Fruit fly (Drosophila melanogaster) whole organism, embryonic: ENCODE results near the gene Nep2.
A peak's percentile ranks its signal among the peaks of the same experiment; 100 is the strongest.

Experiments
- BtbVII ChIP-seq: fragments of 200-800 bp; sonication (Bioruptor generic); optimal IDR thresholded peaks from 3 replicates; lab custom pipeline; 2017; ENCODE audit warnings: missing biosample characterization, mild to moderate bottlenecking, missing genetic modification characterization
- C15 ChIP-seq: fragments of 200-800 bp; sonication (Bioruptor generic); IDR thresholded peaks from 3 replicates; pipeline ENCODE4 v1.3.6; 2022; ENCODE audit warnings: missing biosample characterization, missing genetic modification characterization
- CG10321 ChIP-seq: fragments of 200-800 bp; sonication (Bioruptor generic); IDR thresholded peaks from 2 replicates; pipeline ENCODE4 v1.3.6; 2022; ENCODE audit warnings: missing biosample characterization, missing genetic modification characterization
- CG11247 ChIP-seq: fragments of 200-800 bp; sonication (Bioruptor generic); IDR thresholded peaks from 2 replicates; pipeline ENCODE4 v1.3.6; 2022; ENCODE audit warnings: missing biosample characterization, missing genetic modification characterization
- CG11398 ChIP-seq: fragments of 200-800 bp; sonication (Bioruptor generic); optimal IDR thresholded peaks from 2 replicates; lab custom pipeline; 2016; ENCODE audit warnings: missing biosample characterization, missing genetic modification characterization
- CG11695 ChIP-seq: fragments of 200-800 bp; sonication (Bioruptor generic); IDR thresholded peaks from 3 replicates; pipeline ENCODE4 v1.3.6; 2022; ENCODE audit warnings: missing biosample characterization, missing genetic modification characterization
- CG13775 ChIP-seq: fragments of 200-800 bp; sonication (Bioruptor generic); optimal IDR thresholded peaks from 3 replicates; lab custom pipeline; 2017; ENCODE audit warnings: missing biosample characterization, mild to moderate bottlenecking, missing genetic modification characterization
- CG15479 ChIP-seq: fragments of 200-800 bp; sonication (Bioruptor generic); optimal IDR thresholded peaks from 3 replicates; lab custom pipeline; 2019; ENCODE audit warnings: missing biosample characterization, mild to moderate bottlenecking, missing genetic modification characterization, moderate library complexity
- CG1832 ChIP-seq: fragments of 200-800 bp; sonication (Bioruptor generic); optimal IDR thresholded peaks from 2 replicates; lab custom pipeline; 2017; ENCODE audit warnings: missing biosample characterization, mild to moderate bottlenecking, missing genetic modification characterization, inconsistent platforms
- CG2116 ChIP-seq: fragments of 200-800 bp; sonication (Bioruptor generic); optimal IDR thresholded peaks from 3 replicates; lab custom pipeline; 2018; ENCODE audit warnings: missing biosample characterization, mild to moderate bottlenecking, missing genetic modification characterization
- CG3163 ChIP-seq: fragments of 200-800 bp; sonication (Bioruptor generic); optimal IDR thresholded peaks from 3 replicates; lab custom pipeline; 2016; ENCODE audit warnings: missing biosample characterization, missing genetic modification characterization
- CG32767 ChIP-seq: fragments of 200-800 bp; sonication (Bioruptor generic); IDR thresholded peaks from 2 replicates; pipeline ENCODE4 v1.3.6; 2022; ENCODE audit warnings: missing biosample characterization, missing genetic modification characterization
- CG32772 ChIP-seq: fragments of 200-800 bp; sonication (Bioruptor generic); IDR thresholded peaks from 2 replicates; pipeline ENCODE4 v1.3.6; 2022; ENCODE audit warnings: missing biosample characterization, missing genetic modification characterization
- CG3281 ChIP-seq: fragments of 200-800 bp; sonication (Bioruptor generic); optimal IDR thresholded peaks from 3 replicates; lab custom pipeline; 2017; ENCODE audit warnings: missing biosample characterization, mild to moderate bottlenecking, missing genetic modification characterization
- CG33557 ChIP-seq: fragments of 200-800 bp; sonication (Bioruptor generic); optimal IDR thresholded peaks from 2 replicates; lab custom pipeline; 2019; ENCODE audit warnings: missing biosample characterization, mild to moderate bottlenecking, missing genetic modification characterization, moderate library complexity
- CG4282 ChIP-seq: fragments of 200-800 bp; sonication (Bioruptor generic); optimal IDR thresholded peaks from 2 replicates; lab custom pipeline; 2016; ENCODE audit warnings: missing biosample characterization, missing genetic modification characterization
- CG4404 ChIP-seq: fragments of 200-800 bp; sonication (Bioruptor generic); IDR thresholded peaks from 2 replicates; pipeline ENCODE4 v1.3.6; 2022; ENCODE audit warnings: missing biosample characterization, missing genetic modification characterization
- CG4730 ChIP-seq: fragments of 200-800 bp; sonication (Bioruptor generic); IDR thresholded peaks from 2 replicates; pipeline ENCODE4 v1.3.6; 2022; ENCODE audit warnings: missing biosample characterization, missing genetic modification characterization
- CG5953 ChIP-seq: fragments of 200-800 bp; sonication (Bioruptor generic); IDR thresholded peaks from 2 replicates; pipeline ENCODE4 v1.3.6; 2022; ENCODE audit warnings: missing biosample characterization, missing genetic modification characterization
- CG6175 ChIP-seq: fragments of 200-800 bp; sonication (Bioruptor generic); IDR thresholded peaks from 3 replicates; pipeline ENCODE4 v1.3.6; 2022; ENCODE audit warnings: missing biosample characterization, missing genetic modification characterization
- CG8924 ChIP-seq: fragments of 200-800 bp; optimal IDR thresholded peaks from 3 replicates; lab custom pipeline; 2019; ENCODE audit warnings: missing biosample characterization, mild to moderate bottlenecking, missing genetic modification characterization, moderate library complexity
- CTCF ChIP-seq: fragments of 200-800 bp; sonication (Bioruptor generic); optimal IDR thresholded peaks from 2 replicates; lab custom pipeline; 2017; ENCODE audit warnings: missing biosample characterization, mild to moderate bottlenecking, missing genetic modification characterization, moderate library complexity
- Dip3 ChIP-seq: fragments of 200-800 bp; sonication (Bioruptor generic); optimal IDR thresholded peaks from 3 replicates; lab custom pipeline; 2016; ENCODE audit warnings: missing biosample characterization, missing genetic modification characterization
- HmgZ ChIP-seq: fragments of 200-800 bp; sonication (Bioruptor generic); optimal IDR thresholded peaks from 2 replicates; lab custom pipeline; 2018; ENCODE audit warnings: missing biosample characterization, mild to moderate bottlenecking, missing genetic modification characterization
- Hr51 ChIP-seq, 2 experiments: fragments of 200-800 bp; sonication (Bioruptor generic); optimal IDR thresholded peaks; 2 replicates in 1 of 2; 3 replicates in 1 of 2; lab custom pipeline; 2016 to 2018; ENCODE audit warnings: missing biosample characterization in 2 of 2, missing genetic modification characterization in 2 of 2, mild to moderate bottlenecking in 1 of 2, moderate library complexity in 1 of 2
- Meics ChIP-seq: fragments of 200-800 bp; sonication (Bioruptor generic); optimal IDR thresholded peaks from 2 replicates; lab custom pipeline; 2017; ENCODE audit warnings: missing biosample characterization, mild to moderate bottlenecking, missing genetic modification characterization
- Mrtf ChIP-seq: fragments of 200-800 bp; sonication (Bioruptor generic); IDR thresholded peaks from 3 replicates; pipeline ENCODE4 v1.3.6; 2022; ENCODE audit warnings: missing biosample characterization, missing genetic modification characterization
- NK7.1 ChIP-seq: fragments of 200-800 bp; sonication (Bioruptor generic); optimal IDR thresholded peaks from 3 replicates; lab custom pipeline; 2016; ENCODE audit warnings: missing biosample characterization, missing genetic modification characterization
- Ptx1 ChIP-seq: fragments of 200-800 bp; sonication (Bioruptor generic); IDR thresholded peaks from 2 replicates; pipeline ENCODE4 v1.3.6; 2022; ENCODE audit warnings: missing biosample characterization, missing genetic modification characterization
- Rfx ChIP-seq: fragments of 200-800 bp; sonication (Bioruptor generic); IDR thresholded peaks from 2 replicates; pipeline ENCODE4 v1.3.6; 2022; ENCODE audit warnings: missing biosample characterization, missing genetic modification characterization
- Vsx1 ChIP-seq: fragments of 200-800 bp; sonication (Bioruptor generic); optimal IDR thresholded peaks from 2 replicates; lab custom pipeline; 2017; ENCODE audit warnings: missing biosample characterization, mild to moderate bottlenecking, missing genetic modification characterization, missing genetic modification reagents
- ara ChIP-seq: fragments of 200-800 bp; sonication (Bioruptor generic); IDR thresholded peaks from 2 replicates; pipeline ENCODE4 v1.3.6; 2022; ENCODE audit warnings: missing biosample characterization, missing genetic modification characterization
- ase ChIP-seq: fragments of 200-800 bp; sonication (Bioruptor generic); IDR thresholded peaks from 3 replicates; pipeline ENCODE4 v1.3.6; 2022; ENCODE audit warnings: missing biosample characterization, missing genetic modification characterization
- btn ChIP-seq: fragments of 200-800 bp; sonication (Bioruptor generic); optimal IDR thresholded peaks from 2 replicates; lab custom pipeline; 2016; ENCODE audit warnings: missing biosample characterization, missing genetic modification characterization
- chinmo ChIP-seq: fragments of 200-800 bp; sonication (Bioruptor generic); IDR thresholded peaks from 4 replicates; pipeline ENCODE4 v1.3.6; 2022; ENCODE audit warnings: missing biosample characterization, missing genetic modification characterization; ENCODE audit not compliant: partially characterized antibody
- crc ChIP-seq: fragments of 200-800 bp; sonication (Bioruptor generic); optimal IDR thresholded peaks from 2 replicates; lab custom pipeline; 2016; ENCODE audit warnings: missing biosample characterization, missing genetic modification characterization
- dimm ChIP-seq: fragments of 200-800 bp; sonication (Bioruptor generic); IDR thresholded peaks from 2 replicates; pipeline ENCODE4 v1.3.6; 2022; ENCODE audit warnings: missing biosample characterization, missing genetic modification characterization
- grau ChIP-seq: fragments of 200-800 bp; optimal IDR thresholded peaks from 3 replicates; lab custom pipeline; 2019; ENCODE audit warnings: missing biosample characterization, mild to moderate bottlenecking, missing genetic modification characterization, moderate library complexity
- knrl ChIP-seq: fragments of 200-800 bp; sonication (Bioruptor generic); IDR thresholded peaks from 3 replicates; pipeline ENCODE4 v1.3.6; 2022; ENCODE audit warnings: missing biosample characterization, missing genetic modification characterization; ENCODE audit not compliant: partially characterized antibody
- nau ChIP-seq: fragments of 200-800 bp; sonication (Bioruptor generic); optimal IDR thresholded peaks from 3 replicates; lab custom pipeline; 2017; ENCODE audit warnings: missing biosample characterization, mild to moderate bottlenecking, missing genetic modification characterization, missing genetic modification reagents
- nerfin-1 ChIP-seq: fragments of 200-800 bp; sonication (Bioruptor generic); optimal IDR thresholded peaks from 3 replicates; lab custom pipeline; 2019; ENCODE audit warnings: missing biosample characterization, mild to moderate bottlenecking, missing genetic modification characterization, moderate library complexity
- nom ChIP-seq: fragments of 200-800 bp; sonication (Bioruptor generic); optimal IDR thresholded peaks from 2 replicates; lab custom pipeline; 2017; ENCODE audit warnings: missing biosample characterization, missing genetic modification characterization, mild to moderate bottlenecking, moderate library complexity, missing genetic modification reagents
- p53 ChIP-seq: fragments of 200-800 bp; sonication (Bioruptor generic); optimal IDR thresholded peaks from 2 replicates; lab custom pipeline; 2016; ENCODE audit warnings: missing biosample characterization, missing genetic modification characterization
- scrt ChIP-seq: fragments of 200-800 bp; sonication (Bioruptor generic); optimal IDR thresholded peaks from 2 replicates; lab custom pipeline; 2018; ENCODE audit warnings: missing biosample characterization, mild to moderate bottlenecking, missing genetic modification characterization, moderate library complexity
- sd ChIP-seq: fragments of 200-800 bp; sonication (Bioruptor generic); optimal IDR thresholded peaks from 3 replicates; lab custom pipeline; 2018; ENCODE audit warnings: missing biosample characterization, mild to moderate bottlenecking, missing genetic modification characterization, moderate library complexity
- sens-2 ChIP-seq: fragments of 200-800 bp; sonication (Bioruptor generic); IDR thresholded peaks from 2 replicates; pipeline ENCODE4 v1.3.6; 2022; ENCODE audit warnings: missing biosample characterization, missing genetic modification characterization
- tx ChIP-seq: fragments of 200-800 bp; sonication (Bioruptor generic); optimal IDR thresholded peaks from 2 replicates; lab custom pipeline; 2016; ENCODE audit warnings: missing biosample characterization, missing genetic modification characterization
- unc-4 ChIP-seq: fragments of 200-800 bp; sonication (Bioruptor generic); IDR thresholded peaks from 2 replicates; pipeline ENCODE4 v1.3.6; 2022; ENCODE audit warnings: missing biosample characterization, missing genetic modification characterization; ENCODE audit not compliant: partially characterized antibody
- zen ChIP-seq: fragments of 200-800 bp; sonication (Bioruptor generic); optimal IDR thresholded peaks from 3 replicates; lab custom pipeline; 2018; ENCODE audit warnings: missing biosample characterization, mild to moderate bottlenecking, missing genetic modification characterization, moderate library complexity
- zen2 ChIP-seq: fragments of 200-800 bp; sonication (Bioruptor generic); IDR thresholded peaks from 3 replicates; pipeline ENCODE4 v1.3.6; 2022; ENCODE audit warnings: missing biosample characterization, missing genetic modification characterization; ENCODE audit not compliant: partially characterized antibody

The Nep2 gene

DNA sequence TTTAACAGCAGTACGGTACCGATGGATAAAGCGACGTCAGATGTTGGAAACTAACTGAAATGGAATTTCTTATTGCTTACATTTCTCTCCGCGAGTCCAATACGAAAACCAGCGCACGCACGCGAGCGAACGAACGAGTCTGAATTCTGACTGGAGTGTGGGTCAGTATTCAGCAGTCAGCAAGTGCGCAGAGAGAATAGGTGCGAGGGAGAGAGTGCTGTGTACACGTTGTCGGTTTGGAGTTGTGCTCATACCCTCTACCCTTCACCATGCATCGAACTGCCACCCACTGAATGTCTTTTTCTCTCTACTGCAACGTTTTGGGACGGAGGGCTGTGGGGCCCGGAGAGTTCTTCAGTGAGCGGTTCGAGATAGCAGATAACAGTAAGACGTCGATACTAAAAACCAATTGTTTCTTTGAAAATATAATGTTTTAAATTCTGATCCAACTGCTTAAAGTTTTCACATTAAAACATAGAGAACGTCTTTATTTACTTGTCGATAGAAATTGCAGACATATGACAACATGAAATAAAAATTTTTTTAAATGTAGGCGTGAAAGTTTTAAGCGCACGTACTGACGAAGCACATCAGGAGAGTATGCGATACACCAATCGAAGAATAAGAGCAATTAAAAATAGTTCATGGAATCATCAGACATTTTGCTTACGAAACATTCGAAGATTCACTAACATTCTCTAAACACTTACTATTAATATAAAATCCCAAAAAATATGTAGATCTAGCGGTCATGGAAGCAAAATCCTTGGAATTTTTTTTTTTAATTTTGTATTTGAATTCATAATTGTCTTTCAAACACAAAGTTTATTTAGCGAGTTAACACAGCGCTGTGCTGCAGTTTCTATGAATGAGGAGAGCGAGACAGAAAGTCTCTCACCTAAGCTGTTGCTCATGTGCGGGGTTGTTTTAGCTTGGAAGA lies 8.1 kb upstream of the Nep2 start (continued):
- TF ChIP-seq sens-2 (GFP tag; lab: Robert Waterston, UW) (no peak), p53 (GFP tag; lab: Kevin White, UChicago) (peak; percentile 59), CG11398 (GFP tag; lab: Kevin White, UChicago) (peak; percentile 62), Rfx (no peak), NK7.1 (GFP tag; lab: Kevin White, UChicago) (peak; percentile 63), CG5953 (GFP tag; lab: Robert Waterston, UW) (no peak), CG33557 (GFP tag; lab: Kevin White, UChicago) (peak; percentile 65), btn (peak; percentile 35), unc-4 (GFP tag; lab: Robert Waterston, UW) (no peak), CG4282 (GFP tag; lab: Kevin White, UChicago) (peak; percentile 46), CG13775 (GFP tag; lab: Kevin White, UChicago) (peak; percentile 90), CTCF (GFP tag; lab: Kevin White, UChicago) (no peak), dimm (GFP tag; lab: Robert Waterston, UW) (no peak), Dip3 (GFP tag; lab: Kevin White, UChicago) (peak; percentile 74), ara (no peak), CG8924 (peak; percentile 85), CG3281 (peak; percentile 83), CG11247 (GFP tag; lab: Robert Waterston, UW) (no peak), C15 (GFP tag; lab: Robert Waterston, UW) (no peak), crc (GFP tag; lab: Kevin White, UChicago) (peak; percentile 64), nerfin-1 (peak; percentile 51), nau (GFP tag; lab: Kevin White, UChicago) (peak; percentile 65), HmgZ (tag; lab: Kevin White, UChicago) (peak; percentile 30), chinmo (GFP tag; lab: Robert Waterston, UW) (no peak), CG4730 (GFP tag; lab: Robert Waterston, UW) (no peak), zen (tag; lab: Kevin White, UChicago) (peak; percentile 21), CG6175 (GFP tag; lab: Robert Waterston, UW) (no peak), Ptx1 (GFP tag; lab: Robert Waterston, UW) (no peak), CG3163 (peak; percentile 62), grau (peak; percentile 97), sd (tag; lab: Kevin White, UChicago) (peak; percentile 94), nom (peak; percentile 43), CG32767 (GFP tag; lab: Robert Waterston, UW) (no peak), CG1832 (GFP tag; lab: Kevin White, UChicago) (no peak), Hr51 (GFP tag; optimal IDR thresholded peaks at IDR 0.05; lab: Kevin White, UChicago) (peak; percentile 65 to 85), CG4404 (GFP tag; lab: Robert Waterston, UW) (no peak), CG32772 (GFP tag; lab: Robert Waterston, UW) (no peak), zen2 (no peak), CG11695 (GFP tag; lab: Robert Waterston, UW) (no peak), Vsx1 (GFP tag; lab: Kevin White, UChicago) (peak; percentile 60), Meics (peak; percentile 89), BtbVII (GFP tag; lab: Kevin White, UChicago) (peak; percentile 51), CG10321 (no peak), scrt (GFP tag; lab: Kevin White, UChicago) (peak; percentile 66), ase (GFP tag; lab: Robert Waterston, UW) (no peak), Mrtf (GFP tag; lab: Robert Waterston, UW) (no peak), knrl (GFP tag; lab: Robert Waterston, UW) (no peak), tx (peak; percentile 86), CG15479 (GFP tag; lab: Kevin White, UChicago) (no peak), CG2116 (peak; percentile 47)
